Fruit fly (Drosophila melanogaster): ENCODE results near the gene CG18662.

DNA sequence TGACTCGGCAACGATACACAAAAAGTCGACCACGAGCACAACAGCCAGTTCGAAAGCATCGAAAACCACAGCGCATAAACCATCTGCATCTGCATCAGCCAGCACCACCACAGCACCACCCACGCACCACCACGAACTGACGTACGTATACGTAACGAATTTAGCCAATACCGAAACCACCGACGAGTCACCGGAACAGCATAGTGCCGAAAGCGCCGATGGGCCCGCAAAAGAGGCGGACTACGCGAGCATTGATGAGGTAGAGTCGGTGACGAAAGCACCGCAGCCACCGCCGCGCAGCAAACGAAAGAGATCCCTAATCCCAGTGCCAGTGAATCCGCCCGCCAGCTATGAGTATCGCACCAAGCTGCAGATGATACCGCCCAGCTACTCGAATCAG is 49.3 kb upstream of the CG18662 start:
- TF ChIP-seq psq (optimal IDR thresholded peaks at IDR 0.05) = no peak
- TF ChIP-seq CG8478 (optimal IDR thresholded peaks at IDR 0.05) = no peak
